Worm (Caenorhabditis elegans) whole organism, L4 larva: ENCODE measurements around the gene clec-40.

Experiments
- D1046.2 ChIP-seq: fragments of 200-800 bp; sonication (Bioruptor generic); IDR thresholded peaks from 2 replicates; pipeline ENCODE4 v1.3.6; 2022; ENCODE audit warnings: missing genetic modification characterization, missing compliant biosample characterization
- T20F7.1 ChIP-seq: fragments of 200-800 bp; sonication (Bioruptor generic); optimal IDR thresholded peaks from 2 replicates; lab custom pipeline; 2018; ENCODE audit warnings: mild to moderate bottlenecking, missing genetic modification characterization, missing compliant biosample characterization
- ces-1 ChIP-seq: fragments of 150-350 bp; sonication (generic microtip); optimal IDR thresholded peaks from 4 replicates; lab custom pipeline; 2014; ENCODE audit warnings: missing biosample characterization, missing genetic modification reagents, missing genetic modification characterization
- lin-13 ChIP-seq: fragments of 150-350 bp; optimal IDR thresholded peaks from 2 replicates; lab custom pipeline; 2014; ENCODE audit warnings: missing biosample characterization, missing genetic modification reagents, missing genetic modification characterization
- lsy-2 ChIP-seq, 2 experiments: fragments of 150-350 bp in 1 of 2; sonication (generic microtip) in 1 of 2; optimal IDR thresholded peaks; 2 replicates each; lab custom pipeline; 2014 to 2017; ENCODE audit warnings: missing biosample characterization in 2 of 2, missing genetic modification characterization in 2 of 2
- nhr-11 ChIP-seq: fragments of 150-350 bp; optimal IDR thresholded peaks from 2 replicates; lab custom pipeline; 2014; ENCODE audit warnings: missing biosample characterization, missing genetic modification characterization
- nhr-76 ChIP-seq: fragments of 150-350 bp; optimal IDR thresholded peaks from 2 replicates; lab custom pipeline; 2014; ENCODE audit warnings: missing biosample characterization, missing genetic modification characterization
- snpc-4 ChIP-seq: fragments of 150-350 bp; optimal IDR thresholded peaks from 2 replicates; lab custom pipeline; 2014; ENCODE audit warnings: missing biosample characterization, missing genetic modification characterization
- unc-62 ChIP-seq, 3 experiments: fragments of 150-350 bp in 1 of 3; sonication (generic microtip); optimal IDR thresholded peaks in 2 of 3; peaks in 1 of 3; 1 replicate in 1 of 3; 2 replicates in 2 of 3; lab custom pipeline; 2014 to 2017; ENCODE audit warnings: missing biosample characterization in 3 of 3, missing genetic modification characterization in 3 of 3, missing genetic modification reagents in 3 of 3, missing genotype in 1 of 3
- ztf-11 ChIP-seq: fragments of 150-350 bp; optimal IDR thresholded peaks from 2 replicates; lab custom pipeline; 2014; ENCODE audit warnings: missing biosample characterization, missing genetic modification characterization

DNA sequence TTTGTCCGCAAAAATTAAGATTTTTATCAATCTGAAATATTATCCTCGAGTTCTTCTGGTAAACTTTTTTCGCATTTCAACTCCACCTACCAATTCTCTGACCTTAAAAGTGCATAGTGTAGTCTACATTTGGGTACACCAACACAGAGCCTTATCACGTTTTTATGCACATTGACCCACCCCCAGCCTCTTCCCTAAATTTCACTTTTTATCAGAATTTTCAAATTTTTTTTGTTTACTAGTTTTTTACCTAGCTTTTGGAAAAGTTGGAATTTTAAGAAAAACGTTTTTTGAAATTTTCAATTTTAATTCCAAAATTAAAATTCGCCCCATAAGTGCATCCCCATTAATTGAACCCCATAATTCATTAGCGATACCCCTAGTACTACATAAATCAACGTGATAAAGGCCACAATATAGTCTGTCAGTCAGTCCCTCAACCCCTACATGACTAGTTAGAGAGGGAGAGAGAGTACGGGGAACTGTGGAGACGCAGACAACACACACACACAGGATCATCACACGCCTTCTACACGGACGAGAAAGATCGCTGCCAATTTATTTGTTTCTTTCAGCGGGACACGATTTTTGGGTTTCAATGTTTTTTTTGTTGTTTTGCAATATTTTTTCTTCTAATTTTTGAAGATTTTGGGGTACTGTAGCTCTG lies 26.2 kb downstream of the clec-40 start:
- TF ChIP-seq lsy-2 (tag; optimal IDR thresholded peaks at IDR 0.05; lab: Kevin White, UChicago) (peak in 1 of 2 experiments; percentile 11), ztf-11 (tag; lab: Kevin White, UChicago) (no peak), ces-1 (GFP tag; lab: Kevin White, UChicago) (no peak), unc-62 (GFP tag; optimal IDR thresholded peaks at IDR 0.05 in 1 of 2; lab: Kevin White, UChicago) (peak in 1 of 2 experiments; percentile 90), unc-62 (tag; optimal IDR thresholded peaks at IDR 0.05; lab: Kevin White, UChicago) (no peak), T20F7.1 (GFP tag; lab: Kevin White, UChicago) (no peak), nhr-76 (tag; lab: Kevin White, UChicago) (no peak), nhr-11 (no peak), D1046.2 (no peak), snpc-4 (tag; lab: Kevin White, UChicago) (no peak), lin-13 (GFP tag; lab: Kevin White, UChicago) (no peak)
